Worm (Caenorhabditis elegans) whole organism, L4/young adult: Measurements from ENCODE around the gene C50F4.1.

Experiments
- dao-5 ChIP-seq: sonication (generic microtip); optimal IDR thresholded peaks from 2 replicates; lab custom pipeline; 2016; ENCODE audit warnings: missing genotype, missing genetic modification characterization, moderate library complexity, missing compliant biosample characterization
- him-1 ChIP-seq: sonication (generic microtip); optimal IDR thresholded peaks from 2 replicates; lab custom pipeline; 2016; ENCODE audit warnings: missing genotype, missing genetic modification reagents, missing genetic modification characterization, missing compliant biosample characterization

ce11 chrV:9480566-9480965 is 46.0 kb upstream of the C50F4.1 start, which contains the start of gene K06A4.6:
- TF ChIP-seq dao-5 (tag; lab: Kevin White, UChicago), result no peak
- no peak for TF ChIP-seq him-1 (tag; lab: Kevin White, UChicago)
